Fruit fly (Drosophila melanogaster) whole organism, pupa: ENCODE measurements around the gene tin.

Experiments used
- CG10348 ChIP-seq: fragments of 200-800 bp; sonication (Bioruptor generic); IDR thresholded peaks from 2 replicates; pipeline ENCODE4 v1.3.6; 2022; ENCODE audit warnings: missing biosample characterization, missing genetic modification characterization
- CG12605 ChIP-seq: fragments of 200-800 bp; sonication (Bioruptor generic); IDR thresholded peaks from 2 replicates; pipeline ENCODE4 v1.3.6; 2022; ENCODE audit warnings: missing biosample characterization, missing genetic modification characterization
- CG13204 ChIP-seq: fragments of 200-800 bp; sonication (Bioruptor generic); optimal IDR thresholded peaks from 2 replicates; lab custom pipeline; 2018; ENCODE audit warnings: missing biosample characterization, mild to moderate bottlenecking, missing genetic modification characterization, moderate library complexity
- CG14655 ChIP-seq: fragments of 200-800 bp; sonication (Bioruptor generic); optimal IDR thresholded peaks from 3 replicates; lab custom pipeline; 2017; ENCODE audit warnings: mild to moderate bottlenecking, missing biosample characterization, missing genetic modification reagents, missing genetic modification characterization
- CG15710 ChIP-seq: fragments of 200-800 bp; sonication (Bioruptor generic); optimal IDR thresholded peaks from 2 replicates; lab custom pipeline; 2018; ENCODE audit warnings: missing biosample characterization, mild to moderate bottlenecking, missing genetic modification characterization, moderate library complexity
- CG17806 ChIP-seq: fragments of 200-800 bp; sonication (Bioruptor generic); optimal IDR thresholded peaks from 2 replicates; lab custom pipeline; 2018; ENCODE audit warnings: missing biosample characterization, mild to moderate bottlenecking, missing genetic modification characterization, moderate library complexity
- CG32121 ChIP-seq: fragments of 200-800 bp; sonication (Bioruptor generic); IDR thresholded peaks from 2 replicates; pipeline ENCODE4 v1.3.6; 2022; ENCODE audit warnings: missing biosample characterization, missing genetic modification characterization
- CG34367 ChIP-seq: fragments of 200-800 bp; sonication (Bioruptor generic); optimal IDR thresholded peaks from 2 replicates; lab custom pipeline; 2018; ENCODE audit warnings: missing biosample characterization, mild to moderate bottlenecking, missing genetic modification characterization
- CG4496 ChIP-seq: fragments of 200-800 bp; sonication (Bioruptor generic); IDR thresholded peaks from 3 replicates; pipeline ENCODE4 v1.3.6; 2022; ENCODE audit warnings: missing biosample characterization, missing genetic modification characterization
- CG8159 ChIP-seq: fragments of 200-800 bp; sonication (Bioruptor generic); optimal IDR thresholded peaks from 3 replicates; lab custom pipeline; 2018; ENCODE audit warnings: missing biosample characterization, mild to moderate bottlenecking, missing genetic modification characterization, moderate library complexity
- CG8301 ChIP-seq: fragments of 200-800 bp; sonication (Bioruptor generic); optimal IDR thresholded peaks from 2 replicates; lab custom pipeline; 2018; ENCODE audit warnings: missing biosample characterization, mild to moderate bottlenecking, missing genetic modification characterization
- CG9948 ChIP-seq: fragments of 200-800 bp; sonication (Bioruptor generic); optimal IDR thresholded peaks from 2 replicates; lab custom pipeline; 2018; ENCODE audit warnings: missing biosample characterization, mild to moderate bottlenecking, missing genetic modification characterization, moderate library complexity
- D1 ChIP-seq: fragments of 200-800 bp; sonication (Bioruptor generic); optimal IDR thresholded peaks from 2 replicates; lab custom pipeline; 2018; ENCODE audit warnings: missing biosample characterization, mild to moderate bottlenecking, missing genetic modification characterization, moderate library complexity
- EcR ChIP-seq: fragments of 200-800 bp; sonication (Bioruptor generic); optimal IDR thresholded peaks from 3 replicates; lab custom pipeline; 2019; ENCODE audit warnings: missing biosample characterization, missing genetic modification characterization, mild to moderate bottlenecking, moderate library complexity, missing genetic modification reagents
- Ets98B ChIP-seq: fragments of 200-800 bp; sonication (Bioruptor generic); IDR thresholded peaks from 2 replicates; pipeline ENCODE4 v1.3.6; 2022; ENCODE audit warnings: missing biosample characterization, missing genetic modification characterization
- Pif1A ChIP-seq: fragments of 200-800 bp; sonication (Bioruptor generic); optimal IDR thresholded peaks from 3 replicates; lab custom pipeline; 2016; ENCODE audit warnings: missing biosample characterization, missing genetic modification characterization
- Pif1B ChIP-seq: fragments of 200-800 bp; sonication (Bioruptor generic); optimal IDR thresholded peaks from 3 replicates; lab custom pipeline; 2016; ENCODE audit warnings: missing biosample characterization, missing genetic modification characterization
- Snoo ChIP-seq: fragments of 200-800 bp; sonication (Bioruptor generic); optimal IDR thresholded peaks from 3 replicates; lab custom pipeline; 2017; ENCODE audit warnings: missing biosample characterization, mild to moderate bottlenecking, missing genetic modification characterization, inconsistent platforms
- fd96Ca ChIP-seq: fragments of 200-800 bp; sonication (Bioruptor generic); IDR thresholded peaks from 3 replicates; pipeline ENCODE4 v1.3.6; 2022; ENCODE audit warnings: missing biosample characterization, missing genetic modification characterization
- gl ChIP-seq: fragments of 200-800 bp; sonication (Bioruptor generic); optimal IDR thresholded peaks from 2 replicates; lab custom pipeline; 2018; ENCODE audit warnings: missing biosample characterization, mild to moderate bottlenecking, missing genetic modification characterization
- rn ChIP-seq: fragments of 200-800 bp; sonication (Bioruptor generic); IDR thresholded peaks from 2 replicates; pipeline ENCODE4 v1.3.6; 2022; ENCODE audit warnings: missing biosample characterization, missing genetic modification characterization

The tin gene

dm6 chr3R:21365262-21365661 lies 13.5 kb upstream of the tin start:
- peak; percentile 96 for TF ChIP-seq CG8159 (tag; lab: Kevin White, UChicago)
- TF ChIP-seq CG9948 = peak; percentile 94
- TF ChIP-seq gl (tag; lab: Kevin White, UChicago) = peak; percentile 82
- peak; percentile 13 for TF ChIP-seq EcR (GFP tag; lab: Kevin White, UChicago)
- peak; percentile 97 for TF ChIP-seq CG15710 (tag; lab: Kevin White, UChicago)
- peak; percentile 94 for TF ChIP-seq CG4496 (GFP tag; lab: Robert Waterston, UW)
- peak; percentile 84 for TF ChIP-seq rn
- TF ChIP-seq CG8301 (tag; lab: Kevin White, UChicago) = peak; percentile 93
- no peak; the same call in 2 of the 3 replicates for TF ChIP-seq fd96Ca (GFP tag; lab: Robert Waterston, UW)
- TF ChIP-seq Pif1A (GFP tag; lab: Kevin White, UChicago) = no peak
- peak; percentile 89 for TF ChIP-seq Ets98B (GFP tag; lab: Robert Waterston, UW)
- TF ChIP-seq CG12605 (GFP tag; lab: Robert Waterston, UW) = no peak; the same call in 1 of the 2 replicates
- TF ChIP-seq CG14655 (GFP tag; lab: Kevin White, UChicago) = no peak
- peak; percentile 90 for TF ChIP-seq CG17806 (tag; lab: Kevin White, UChicago)
- peak; percentile 92 for TF ChIP-seq Pif1B
- peak; percentile 92 for TF ChIP-seq CG10348 (GFP tag; lab: Robert Waterston, UW)
- peak; percentile 95 for TF ChIP-seq Snoo
- TF ChIP-seq CG13204 (GFP tag; lab: Kevin White, UChicago) = no peak
- TF ChIP-seq CG32121 (GFP tag; lab: Robert Waterston, UW) = peak; percentile 91
- no peak for TF ChIP-seq D1 (tag; lab: Kevin White, UChicago)
- peak; percentile 90 for TF ChIP-seq CG34367 (tag; lab: Kevin White, UChicago)

- no peak for TF ChIP-seq fd96Ca (GFP tag; lab: Robert Waterston, UW)
Measured at dm6 chr3R:21368444-21368843, 10.3 kb upstream of the tin start.

dm6 chr3R:21373403-21374326 lies 5.1 kb upstream of the tin start:
- TF ChIP-seq gl (tag; lab: Kevin White, UChicago) (no peak), D1 (tag; lab: Kevin White, UChicago) (no peak), Ets98B (GFP tag; lab: Robert Waterston, UW) (no peak), CG4496 (GFP tag; lab: Robert Waterston, UW) (peak; percentile 31; the same call in 1 of the 3 replicates), CG15710 (tag; lab: Kevin White, UChicago) (peak; percentile 28)

dm6 chr3R:21376331-21376761 lies 2.4 kb upstream of the tin start:
- TF ChIP-seq gl (tag; lab: Kevin White, UChicago) = no peak
- TF ChIP-seq CG15710 (tag; lab: Kevin White, UChicago) = peak; percentile 15
- no peak for TF ChIP-seq CG14655 (GFP tag; lab: Kevin White, UChicago)
- TF ChIP-seq D1 (tag; lab: Kevin White, UChicago) = no peak
- TF ChIP-seq EcR (GFP tag; lab: Kevin White, UChicago) = peak; percentile 62
- no peak for TF ChIP-seq Pif1B
- TF ChIP-seq Pif1A (GFP tag; lab: Kevin White, UChicago) = no peak
- TF ChIP-seq CG10348 (GFP tag; lab: Robert Waterston, UW) = no peak
- TF ChIP-seq CG8301 (tag; lab: Kevin White, UChicago) = no peak
- peak; percentile 59 for TF ChIP-seq CG32121 (GFP tag; lab: Robert Waterston, UW)
- no peak; the same call in 2 of the 3 replicates for TF ChIP-seq fd96Ca (GFP tag; lab: Robert Waterston, UW)
- peak; percentile 65 for TF ChIP-seq CG12605 (GFP tag; lab: Robert Waterston, UW)
- TF ChIP-seq CG8159 (tag; lab: Kevin White, UChicago) = peak; percentile 15
- no peak for TF ChIP-seq CG17806 (tag; lab: Kevin White, UChicago)
- peak; percentile 80; the same call in 2 of the 3 replicates for TF ChIP-seq CG4496 (GFP tag; lab: Robert Waterston, UW)
- TF ChIP-seq rn = no peak
- no peak for TF ChIP-seq CG9948
- peak; percentile 62 for TF ChIP-seq Snoo
- peak; percentile 86 for TF ChIP-seq Ets98B (GFP tag; lab: Robert Waterston, UW)
- TF ChIP-seq CG13204 (GFP tag; lab: Kevin White, UChicago) = no peak
- no peak for TF ChIP-seq CG34367 (tag; lab: Kevin White, UChicago)

- TF ChIP-seq fd96Ca (GFP tag; lab: Robert Waterston, UW) (no peak), CG32121 (GFP tag; lab: Robert Waterston, UW) (no peak), CG34367 (tag; lab: Kevin White, UChicago) (no peak), CG8301 (tag; lab: Kevin White, UChicago) (no peak), EcR (GFP tag; lab: Kevin White, UChicago) (peak; percentile 12), CG14655 (GFP tag; lab: Kevin White, UChicago) (no peak), rn (no peak), CG13204 (GFP tag; lab: Kevin White, UChicago) (no peak), CG10348 (GFP tag; lab: Robert Waterston, UW) (no peak), Pif1A (GFP tag; lab: Kevin White, UChicago) (no peak), CG17806 (tag; lab: Kevin White, UChicago) (no peak), CG4496 (GFP tag; lab: Robert Waterston, UW) (no peak), CG9948 (no peak), Snoo (peak; percentile 6), CG8159 (tag; lab: Kevin White, UChicago) (no peak), CG12605 (GFP tag; lab: Robert Waterston, UW) (peak; percentile 34), Ets98B (GFP tag; lab: Robert Waterston, UW) (0 out of 2 replicates have a peak, but pooled peaks have one; percentile 34), CG15710 (tag; lab: Kevin White, UChicago) (peak; percentile 13), gl (tag; lab: Kevin White, UChicago) (no peak), Pif1B (no peak), D1 (tag; lab: Kevin White, UChicago) (no peak)
- TF ChIP-seq, all 21 proteins: peak for 5
Measured at dm6 chr3R:21376859-21377607, 1.7 kb upstream of the tin start.
